Worm (Caenorhabditis elegans) whole organism, L3 larva: ENCODE measurements around the gene R08D7.4.

Experiments used
- R02D3.7 ChIP-seq: fragments of 150-350 bp; optimal IDR thresholded peaks from 2 replicates; lab custom pipeline; 2014; ENCODE audit warnings: missing biosample characterization, missing genetic modification characterization
- aly-2 ChIP-seq: fragments of 150-350 bp; optimal IDR thresholded peaks from 2 replicates; lab custom pipeline; 2014; ENCODE audit warnings: missing biosample characterization, missing genetic modification characterization
- ceh-16 ChIP-seq: sonication (generic microtip); optimal IDR thresholded peaks from 2 replicates; lab custom pipeline; 2017; ENCODE audit warnings: missing biosample characterization, missing genetic modification characterization
- ceh-28 ChIP-seq: fragments of 150-350 bp; optimal IDR thresholded peaks from 2 replicates; lab custom pipeline; 2014; ENCODE audit warnings: missing biosample characterization, missing genetic modification reagents, missing genetic modification characterization
- ceh-82 ChIP-seq: fragments of 150-350 bp; optimal IDR thresholded peaks from 2 replicates; lab custom pipeline; 2014; ENCODE audit warnings: missing biosample characterization, missing genetic modification characterization
- egl-5 ChIP-seq: fragments of 150-350 bp; optimal IDR thresholded peaks from 2 replicates; lab custom pipeline; 2017; ENCODE audit warnings: missing biosample characterization, missing genetic modification reagents, missing genetic modification characterization, inconsistent platforms
- elt-1 ChIP-seq: fragments of 150-350 bp; optimal IDR thresholded peaks from 2 replicates; lab custom pipeline; 2014; ENCODE audit warnings: missing biosample characterization, missing genetic modification characterization
- elt-2 ChIP-seq: sonication (generic microtip); optimal IDR thresholded peaks from 2 replicates; lab custom pipeline; 2016; ENCODE audit warnings: missing genetic modification reagents, mild to moderate bottlenecking, missing genetic modification characterization, missing compliant biosample characterization
- fkh-10 ChIP-seq: sonication (generic microtip); optimal IDR thresholded peaks from 2 replicates; lab custom pipeline; 2017; ENCODE audit warnings: missing biosample characterization, missing genetic modification reagents, missing genetic modification characterization
- fkh-2 ChIP-seq: fragments of 150-350 bp; optimal IDR thresholded peaks from 2 replicates; lab custom pipeline; 2014; ENCODE audit warnings: missing biosample characterization, missing genetic modification reagents, missing genetic modification characterization
- lin-15B ChIP-seq: fragments of 150-350 bp; optimal IDR thresholded peaks from 2 replicates; lab custom pipeline; 2014; ENCODE audit warnings: missing biosample characterization, missing genetic modification characterization
- lin-39 ChIP-seq: fragments of 150-350 bp; optimal IDR thresholded peaks from 2 replicates; lab custom pipeline; 2018; ENCODE audit warnings: missing biosample characterization, missing genetic modification reagents, missing genetic modification characterization
- lsy-12 ChIP-seq: sonication (generic microtip); optimal IDR thresholded peaks from 2 replicates; lab custom pipeline; 2016; ENCODE audit warnings: mild to moderate bottlenecking, missing genetic modification characterization, missing compliant biosample characterization
- nfya-1 ChIP-seq: sonication (generic microtip); optimal IDR thresholded peaks from 2 replicates; lab custom pipeline; 2017; ENCODE audit warnings: missing genetic modification characterization, mild to moderate bottlenecking, missing compliant biosample characterization, antibody characterized with exemption, moderate library complexity; ENCODE audit not compliant: insufficient read depth
- nhr-12 ChIP-seq: fragments of 150-350 bp; optimal IDR thresholded peaks from 2 replicates; lab custom pipeline; 2014; ENCODE audit warnings: missing biosample characterization, missing genetic modification characterization
- nhr-23 ChIP-seq: fragments of 150-350 bp; optimal IDR thresholded peaks from 2 replicates; lab custom pipeline; 2014; ENCODE audit warnings: missing biosample characterization, missing genetic modification reagents, missing genetic modification characterization
- nhr-237 ChIP-seq: fragments of 150-350 bp; optimal IDR thresholded peaks from 2 replicates; lab custom pipeline; 2014; ENCODE audit warnings: missing biosample characterization, missing genetic modification characterization
- nhr-25 ChIP-seq: sonication (generic microtip); optimal IDR thresholded peaks from 2 replicates; lab custom pipeline; 2017; ENCODE audit warnings: missing biosample characterization, missing genetic modification characterization
- nhr-28 ChIP-seq: fragments of 150-350 bp; optimal IDR thresholded peaks from 2 replicates; lab custom pipeline; 2014; ENCODE audit warnings: missing biosample characterization, missing genetic modification characterization
- nhr-43 ChIP-seq: sonication (generic microtip); optimal IDR thresholded peaks from 2 replicates; lab custom pipeline; 2016; ENCODE audit warnings: mild to moderate bottlenecking, missing genetic modification characterization, missing compliant biosample characterization; ENCODE audit not compliant: poor library complexity, severe bottlenecking
- nhr-67 ChIP-seq: fragments of 150-350 bp; optimal IDR thresholded peaks from 2 replicates; lab custom pipeline; 2014; ENCODE audit warnings: missing biosample characterization, missing genetic modification characterization
- nhr-76 ChIP-seq: fragments of 150-350 bp; sonication (generic microtip); optimal IDR thresholded peaks from 5 replicates; lab custom pipeline; 2014; ENCODE audit warnings: missing biosample characterization, missing genetic modification characterization
- pqm-1 ChIP-seq: fragments of 150-350 bp; optimal IDR thresholded peaks from 2 replicates; lab custom pipeline; 2017; ENCODE audit warnings: missing biosample characterization, missing genetic modification characterization, inconsistent platforms
- sea-2 ChIP-seq: fragments of 150-350 bp; sonication (generic microtip); optimal IDR thresholded peaks from 4 replicates; lab custom pipeline; 2014; ENCODE audit warnings: missing biosample characterization, missing genetic modification reagents, missing genetic modification characterization
- unc-39 ChIP-seq: sonication (generic microtip); optimal IDR thresholded peaks from 4 replicates; lab custom pipeline; 2017; ENCODE audit warnings: missing biosample characterization, missing genetic modification characterization
- zag-1 ChIP-seq: fragments of 150-350 bp; optimal IDR thresholded peaks from 2 replicates; lab custom pipeline; 2014; ENCODE audit warnings: missing biosample characterization, missing genetic modification characterization
- ztf-4 ChIP-seq: fragments of 150-350 bp; optimal IDR thresholded peaks from 2 replicates; lab custom pipeline; 2014; ENCODE audit warnings: missing biosample characterization, missing genetic modification characterization

The R08D7.4 gene

DNA sequence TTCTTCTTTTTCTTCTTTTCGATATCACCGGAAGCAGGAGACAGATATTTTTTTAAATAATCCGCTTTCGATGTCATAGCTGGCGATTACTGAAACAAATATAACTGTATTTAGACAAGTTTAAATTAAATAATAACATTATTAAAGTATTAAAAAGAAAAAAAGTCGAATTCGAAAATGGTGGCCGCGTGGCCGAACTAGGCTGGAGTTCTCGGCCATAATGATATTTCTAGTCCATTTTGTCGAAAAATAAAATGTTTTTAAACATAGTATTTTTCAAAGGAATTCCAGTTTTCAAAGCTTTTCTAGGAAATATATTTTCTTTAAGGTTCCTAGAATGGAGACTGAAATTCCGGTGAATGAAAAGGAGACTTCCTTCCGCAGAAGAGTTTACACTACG, 4.1 kb upstream of the R08D7.4 start, which contains the start of the genes bud-13 and rpap-2:
Gene bud-13, minus strand, starts transcription at position 89 of the 400 bp plus-strand sequence.
Gene rpap-2, plus strand, starts transcription at position 329 of the 400 bp plus-strand sequence.
- TF ChIP-seq nhr-23 (tag; lab: Kevin White, UChicago) (no peak), nhr-28 (tag; lab: Kevin White, UChicago) (no peak), R02D3.7 (tag; lab: Kevin White, UChicago) (no peak), lin-15B (peak; percentile 11), nfya-1 (tag; lab: Kevin White, UChicago) (peak; percentile 12), nhr-237 (no peak)

ce11 chrIII:8973163-8973562, 1.5 kb downstream of the R08D7.4 start:
- TF ChIP-seq egl-5 (no peak), lin-39 (peak; percentile 43), nfya-1 (tag; lab: Kevin White, UChicago) (peak; percentile 54)

- TF ChIP-seq ztf-4 (tag; lab: Kevin White, UChicago), result no peak
- TF ChIP-seq egl-5, result no peak
- TF ChIP-seq elt-2 (tag; lab: Kevin White, UChicago), result no peak
- no peak for TF ChIP-seq nfya-1 (tag; lab: Kevin White, UChicago)
- no peak for TF ChIP-seq lin-39
- no peak for TF ChIP-seq sea-2
- TF ChIP-seq lin-15B, result no peak
- TF ChIP-seq aly-2 (tag; lab: Kevin White, UChicago), result no peak
- no peak for TF ChIP-seq nhr-237
- no peak for TF ChIP-seq R02D3.7 (tag; lab: Kevin White, UChicago)
- no peak for TF ChIP-seq pqm-1 (tag; lab: Kevin White, UChicago)
- no peak for TF ChIP-seq nhr-12
- no peak for TF ChIP-seq ceh-82 (tag; lab: Kevin White, UChicago)
- TF ChIP-seq nhr-43 (tag; lab: Kevin White, UChicago), result no peak
- TF ChIP-seq nhr-76 (tag; lab: Kevin White, UChicago), result no peak
- TF ChIP-seq ceh-16 (tag; lab: Kevin White, UChicago), result no peak
- TF ChIP-seq nhr-25 (tag; lab: Kevin White, UChicago), result no peak
Measured at ce11 chrIII:8973826-8974225, 2.1 kb downstream of the R08D7.4 start, which contains the start of gene R08D7.5. Gene R08D7.5, plus strand, starts transcription at chrIII:8974126.

ce11 chrIII:8974835-8975234, 3.1 kb downstream of the R08D7.4 start:
- peak; percentile 47 for TF ChIP-seq nhr-43 (tag; lab: Kevin White, UChicago)
- no peak for TF ChIP-seq nhr-67 (tag; lab: Kevin White, UChicago)
- no peak for TF ChIP-seq fkh-2 (tag; lab: Kevin White, UChicago)
- no peak for TF ChIP-seq nhr-12
- no peak for TF ChIP-seq elt-1 (tag; lab: Kevin White, UChicago)
- no peak for TF ChIP-seq ceh-16 (tag; lab: Kevin White, UChicago)
- TF ChIP-seq ceh-28 (tag; lab: Kevin White, UChicago), result peak; percentile 8
- TF ChIP-seq aly-2 (tag; lab: Kevin White, UChicago), result no peak
- no peak for TF ChIP-seq fkh-10 (GFP tag; lab: Kevin White, UChicago)
- TF ChIP-seq nfya-1 (tag; lab: Kevin White, UChicago), result no peak
- TF ChIP-seq unc-39 (tag; lab: Kevin White, UChicago), result no peak

- TF ChIP-seq ceh-28 (tag; lab: Kevin White, UChicago) (no peak), nhr-23 (tag; lab: Kevin White, UChicago) (no peak), lsy-12 (tag; lab: Kevin White, UChicago) (peak; percentile 35), fkh-10 (GFP tag; lab: Kevin White, UChicago) (peak; percentile 13)
Measured at ce11 chrIII:8978512-8979352, 7.0 kb downstream of the R08D7.4 start.

ce11 chrIII:8980892-8981291, 9.2 kb downstream of the R08D7.4 start:
- TF ChIP-seq zag-1 (tag; lab: Kevin White, UChicago) (no peak), nhr-43 (tag; lab: Kevin White, UChicago) (peak; percentile 52)
- TF ChIP-seq, all 47 proteins: peak for 1
